Worm (Caenorhabditis elegans) whole organism, L3 larva: ENCODE results near the gene ZK1290.10.

ENCODE experiments used
- egl-27 ChIP-seq: sonication (generic microtip); optimal IDR thresholded peaks from 4 replicates; lab custom pipeline; 2017; ENCODE audit warnings: missing biosample characterization, missing genetic modification reagents, missing genetic modification characterization
- elt-3 ChIP-seq, 3 experiments: fragments of 150-350 bp in 1 of 3; sonication (generic microtip) in 2 of 3; optimal IDR thresholded peaks; 2 replicates in 2 of 3; 4 replicates in 1 of 3; lab custom pipeline; 2014 to 2017; ENCODE audit warnings: missing biosample characterization in 3 of 3, missing genetic modification characterization in 3 of 3
- fkh-10 ChIP-seq: sonication (generic microtip); optimal IDR thresholded peaks from 2 replicates; lab custom pipeline; 2017; ENCODE audit warnings: missing biosample characterization, missing genetic modification reagents, missing genetic modification characterization
- fos-1 ChIP-seq: fragments of 150-350 bp; optimal IDR thresholded peaks from 2 replicates; lab custom pipeline; 2014; ENCODE audit warnings: missing biosample characterization, missing genetic modification characterization
- unc-62 ChIP-seq: fragments of 150-350 bp; sonication (generic microtip); optimal IDR thresholded peaks from 4 replicates; lab custom pipeline; 2014; ENCODE audit warnings: missing biosample characterization, missing genetic modification reagents, missing genetic modification characterization

- TF ChIP-seq fos-1 (tag; lab: Kevin White, UChicago), result no peak
- TF ChIP-seq fkh-10, result no peak
- TF ChIP-seq elt-3 (tag; optimal IDR thresholded peaks at IDR 0.05; lab: Kevin White, UChicago), result no peak
- TF ChIP-seq unc-62 (GFP tag; lab: Kevin White, UChicago), result no peak
- no peak for TF ChIP-seq egl-27 (tag; lab: Kevin White, UChicago)
Measured at ce11 chrII:7534934-7535333, 18.8 kb downstream of the ZK1290.10 start, which contains the start of gene ZK1290.13.
